Worm (Caenorhabditis elegans) whole organism, L1 larva: ENCODE data around the gene C16C10.2.

ENCODE experiments used
- fos-1 ChIP-seq: fragments of 150-350 bp; optimal IDR thresholded peaks from 2 replicates; lab custom pipeline; 2014; ENCODE audit warnings: missing biosample characterization, missing genetic modification characterization
- skn-1 ChIP-seq: fragments of 150-350 bp; optimal IDR thresholded peaks from 2 replicates; lab custom pipeline; 2014; ENCODE audit warnings: missing biosample characterization, missing genetic modification characterization

ce11 chrIII:4168665-4169064, 9.8 kb downstream of the C16C10.2 start, which contains the start of gene ccdc-55:
- TF ChIP-seq skn-1 (tag; lab: Kevin White, UChicago) (no peak), fos-1 (tag; lab: Kevin White, UChicago) (no peak)
